Worm (Caenorhabditis elegans) whole organism, mixed stage, embryonic: ENCODE measurements around the gene prmt-5.

Experiments
- M03D4.4 ChIP-seq: sonication (generic microtip); optimal IDR thresholded peaks from 2 replicates; lab custom pipeline; 2017; ENCODE audit warnings: mild to moderate bottlenecking, missing genetic modification characterization, missing compliant biosample characterization
- bed-3 ChIP-seq: fragments of 200-800 bp; sonication (Bioruptor generic); optimal IDR thresholded peaks from 3 replicates; lab custom pipeline; 2018; ENCODE audit warnings: mild to moderate bottlenecking, missing genetic modification characterization, moderate library complexity, missing compliant biosample characterization
- blmp-1 ChIP-seq: fragments of 150-350 bp; optimal IDR thresholded peaks from 2 replicates; lab custom pipeline; 2014; ENCODE audit warnings: missing biosample characterization, missing genetic modification characterization
- ceh-39 ChIP-seq: fragments of 150-350 bp; optimal IDR thresholded peaks from 2 replicates; lab custom pipeline; 2014; ENCODE audit warnings: missing biosample characterization, missing genetic modification characterization
- ceh-43 ChIP-seq: fragments of 200-800 bp; sonication (Bioruptor generic); optimal IDR thresholded peaks from 2 replicates; lab custom pipeline; 2018; ENCODE audit warnings: mild to moderate bottlenecking, missing genetic modification characterization, moderate library complexity, missing compliant biosample characterization
- ceh-83 ChIP-seq: fragments of 200-800 bp; sonication (Bioruptor generic); optimal IDR thresholded peaks from 2 replicates; lab custom pipeline; 2018; ENCODE audit warnings: mild to moderate bottlenecking, missing genetic modification characterization, missing compliant biosample characterization
- ces-1 ChIP-seq: fragments of 150-350 bp; optimal IDR thresholded peaks from 2 replicates; lab custom pipeline; 2014; ENCODE audit warnings: missing biosample characterization, missing genetic modification reagents, missing genetic modification characterization
- cnd-1 ChIP-seq: fragments of 200-800 bp; sonication (Bioruptor generic); optimal IDR thresholded peaks from 2 replicates; lab custom pipeline; 2018; ENCODE audit warnings: mild to moderate bottlenecking, missing genetic modification characterization, missing compliant biosample characterization
- drap-1 ChIP-seq: fragments of 200-800 bp; sonication (Bioruptor generic); optimal IDR thresholded peaks from 3 replicates; lab custom pipeline; 2018; ENCODE audit warnings: mild to moderate bottlenecking, missing genetic modification characterization, missing compliant biosample characterization
- elt-1 ChIP-seq: sonication (generic microtip); optimal IDR thresholded peaks from 2 replicates; lab custom pipeline; 2017; ENCODE audit warnings: missing genetic modification characterization, mild to moderate bottlenecking, missing compliant biosample characterization, antibody characterized with exemption, moderate library complexity, borderline replicate concordance; ENCODE audit not compliant: insufficient read depth
- elt-3 ChIP-seq: fragments of 150-350 bp; optimal IDR thresholded peaks from 2 replicates; lab custom pipeline; 2014; ENCODE audit warnings: missing biosample characterization, missing genetic modification characterization
- flh-1 ChIP-seq: fragments of 200-800 bp; sonication (Bioruptor generic); optimal IDR thresholded peaks from 2 replicates; lab custom pipeline; 2018; ENCODE audit warnings: mild to moderate bottlenecking, missing genetic modification characterization, moderate library complexity, missing compliant biosample characterization
- ham-2 ChIP-seq: fragments of 200-800 bp; sonication (Bioruptor generic); optimal IDR thresholded peaks from 2 replicates; lab custom pipeline; 2018; ENCODE audit warnings: mild to moderate bottlenecking, missing genetic modification characterization, missing compliant biosample characterization
- hlh-1 ChIP-seq: fragments of 150-350 bp; optimal IDR thresholded peaks from 2 replicates; lab custom pipeline; 2014; ENCODE audit warnings: missing biosample characterization, missing genetic modification reagents, missing genetic modification characterization
- lin-13 ChIP-seq: fragments of 150-350 bp; optimal IDR thresholded peaks from 2 replicates; lab custom pipeline; 2014; ENCODE audit warnings: missing biosample characterization, missing genetic modification characterization
- lin-32 ChIP-seq: fragments of 200-800 bp; sonication (Bioruptor generic); optimal IDR thresholded peaks from 2 replicates; lab custom pipeline; 2018; ENCODE audit warnings: mild to moderate bottlenecking, missing genetic modification characterization, missing compliant biosample characterization
- lsy-2 ChIP-seq: fragments of 150-350 bp; optimal IDR thresholded peaks from 2 replicates; lab custom pipeline; 2014; ENCODE audit warnings: missing biosample characterization, missing genetic modification characterization
- mab-5 ChIP-seq: fragments of 150-350 bp; optimal IDR thresholded peaks from 2 replicates; lab custom pipeline; 2014; ENCODE audit warnings: missing biosample characterization, missing genetic modification characterization
- mep-1 ChIP-seq: fragments of 150-350 bp; optimal IDR thresholded peaks from 2 replicates; lab custom pipeline; 2017; ENCODE audit warnings: missing biosample characterization, missing genetic modification reagents, missing genetic modification characterization, inconsistent platforms
- mls-2 ChIP-seq: sonication (generic microtip); optimal IDR thresholded peaks from 2 replicates; lab custom pipeline; 2016; ENCODE audit warnings: mild to moderate bottlenecking, missing genetic modification characterization, moderate library complexity, missing compliant biosample characterization
- nhr-12 ChIP-seq: fragments of 150-350 bp; optimal IDR thresholded peaks from 2 replicates; lab custom pipeline; 2014; ENCODE audit warnings: missing biosample characterization, missing genetic modification characterization
- nhr-2 ChIP-seq: fragments of 150-350 bp; optimal IDR thresholded peaks from 2 replicates; lab custom pipeline; 2014; ENCODE audit warnings: missing biosample characterization, missing genetic modification characterization
- nhr-28 ChIP-seq: fragments of 150-350 bp; optimal IDR thresholded peaks from 2 replicates; lab custom pipeline; 2014; ENCODE audit warnings: missing biosample characterization, missing genetic modification characterization
- nhr-76 ChIP-seq: sonication (generic microtip); optimal IDR thresholded peaks from 2 replicates; lab custom pipeline; 2017; ENCODE audit warnings: missing biosample characterization, missing genetic modification characterization
- sem-2 ChIP-seq: fragments of 200-800 bp; sonication (Bioruptor generic); optimal IDR thresholded peaks from 2 replicates; lab custom pipeline; 2018; ENCODE audit warnings: mild to moderate bottlenecking, missing genetic modification characterization, missing compliant biosample characterization
- sptf-1 ChIP-seq: sonication (generic microtip); optimal IDR thresholded peaks from 2 replicates; lab custom pipeline; 2017; ENCODE audit warnings: mild to moderate bottlenecking, missing genetic modification characterization, moderate library complexity, missing compliant biosample characterization
- unc-120 ChIP-seq: sonication (generic microtip); optimal IDR thresholded peaks from 2 replicates; lab custom pipeline; 2017; ENCODE audit warnings: missing genetic modification characterization, missing compliant biosample characterization; ENCODE audit not compliant: poor library complexity, severe bottlenecking
- unc-39 ChIP-seq: fragments of 150-350 bp; optimal IDR thresholded peaks from 2 replicates; lab custom pipeline; 2014; ENCODE audit warnings: missing biosample characterization, missing genetic modification characterization
- unc-62 ChIP-seq: fragments of 150-350 bp; optimal IDR thresholded peaks from 2 replicates; lab custom pipeline; 2014; ENCODE audit warnings: missing biosample characterization, missing genetic modification reagents, missing genetic modification characterization
- zip-8 ChIP-seq: fragments of 150-350 bp; optimal IDR thresholded peaks from 2 replicates; lab custom pipeline; 2014; ENCODE audit warnings: missing biosample characterization, missing genetic modification characterization
- ztf-11 ChIP-seq: fragments of 150-350 bp; optimal IDR thresholded peaks from 2 replicates; lab custom pipeline; 2014; ENCODE audit warnings: missing biosample characterization, missing genetic modification characterization

Gene prmt-5

ce11 chrIII:5244539-5244938 is 14.2 kb downstream of the prmt-5 start, which contains the start of gene cnd-1:
TSS of gene cnd-1 (minus strand) at chrIII:5244639.
- TF ChIP-seq nhr-2 (peak; percentile 72), M03D4.4 (no peak)
- TF ChIP-seq, all 35 proteins: peak for 1

DNA sequence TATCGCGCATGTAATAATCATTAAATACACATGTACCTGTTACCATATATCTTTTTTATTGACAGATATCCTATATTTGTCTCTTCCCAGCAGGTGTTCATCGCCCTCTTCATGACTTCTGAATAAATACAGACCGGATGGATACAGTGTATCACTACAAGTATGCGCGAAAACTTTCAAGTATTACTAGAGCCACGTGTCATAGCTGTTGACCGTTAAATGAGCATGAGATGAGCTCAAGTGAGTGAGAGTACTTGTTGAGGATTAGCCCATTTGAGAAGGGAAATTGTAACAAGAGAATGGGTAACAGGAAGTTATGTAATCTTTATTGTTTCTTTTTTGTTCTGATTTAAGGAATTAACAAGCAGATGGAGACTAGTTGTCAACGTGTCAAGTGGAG is 14.7 kb downstream of the prmt-5 start:
- TF ChIP-seq elt-3 (no peak), ztf-11 (tag; lab: Kevin White, UChicago) (no peak), bed-3 (GFP tag; lab: Kevin White, UChicago) (no peak), unc-120 (tag; lab: Kevin White, UChicago) (no peak), nhr-76 (no peak), elt-1 (tag; lab: Kevin White, UChicago) (no peak), flh-1 (GFP tag; lab: Kevin White, UChicago) (no peak), ceh-39 (tag; lab: Kevin White, UChicago) (no peak), nhr-2 (peak; percentile 92)

ce11 chrIII:5248706-5249105 is 18.4 kb downstream of the prmt-5 start:
- TF ChIP-seq nhr-2 (peak; percentile 81), unc-39 (tag; lab: Kevin White, UChicago) (no peak), lin-32 (GFP tag; lab: Kevin White, UChicago) (no peak), sptf-1 (no peak), drap-1 (GFP tag; lab: Kevin White, UChicago) (no peak), unc-120 (tag; lab: Kevin White, UChicago) (no peak), M03D4.4 (no peak), ceh-43 (no peak), cnd-1 (tag; lab: Kevin White, UChicago) (no peak), ceh-83 (GFP tag; lab: Kevin White, UChicago) (no peak), zip-8 (tag; lab: Kevin White, UChicago) (peak; percentile 14), mab-5 (no peak), mls-2 (tag; lab: Kevin White, UChicago) (no peak), mep-1 (tag; lab: Kevin White, UChicago) (no peak), elt-3 (no peak)

- peak; percentile 36 for TF ChIP-seq ces-1 (GFP tag; lab: Kevin White, UChicago)
- TF ChIP-seq mab-5 = no peak
- no peak for TF ChIP-seq lin-32 (GFP tag; lab: Kevin White, UChicago)
These were observed 23.8 kb downstream of the prmt-5 start, which contains the start of the genes sumv-1 and gop-1 for ce11 chrIII:5254108-5254507. TSS of gene sumv-1 (minus strand) at chrIII:5254187. TSS of gene gop-1 (plus strand) at chrIII:5254438.

- TF ChIP-seq unc-62 (GFP tag; lab: Kevin White, UChicago) (no peak), lin-13 (tag; lab: Kevin White, UChicago) (no peak), ham-2 (GFP tag; lab: Kevin White, UChicago) (no peak), zip-8 (tag; lab: Kevin White, UChicago) (no peak), M03D4.4 (no peak), sptf-1 (no peak), lsy-2 (no peak), ces-1 (GFP tag; lab: Kevin White, UChicago) (no peak), unc-39 (tag; lab: Kevin White, UChicago) (no peak), hlh-1 (tag; lab: Kevin White, UChicago) (no peak), ztf-11 (tag; lab: Kevin White, UChicago) (no peak), blmp-1 (tag; lab: Kevin White, UChicago) (no peak), sem-2 (GFP tag; lab: Kevin White, UChicago) (no peak), mab-5 (no peak), nhr-28 (no peak), drap-1 (GFP tag; lab: Kevin White, UChicago) (no peak), nhr-12 (tag; lab: Kevin White, UChicago) (no peak)
These were observed 28.6 kb downstream of the prmt-5 start, which contains the start of gene gop-2 for ce11 chrIII:5258918-5259317. TSS of gene gop-2 (plus strand) at chrIII:5259023.

ce11 chrIII:5260394-5260793 is 30.0 kb downstream of the prmt-5 start, which contains the start of gene gop-3:
TSS of gene gop-3 (plus strand) at chrIII:5260694.
- TF ChIP-seq lin-32 (GFP tag; lab: Kevin White, UChicago) = no peak
- TF ChIP-seq ceh-39 (tag; lab: Kevin White, UChicago) = no peak
- no peak for TF ChIP-seq ztf-11 (tag; lab: Kevin White, UChicago)
- TF ChIP-seq ceh-43 = no peak
- no peak for TF ChIP-seq elt-3
- no peak for TF ChIP-seq sptf-1
- TF ChIP-seq bed-3 (GFP tag; lab: Kevin White, UChicago) = no peak
- no peak for TF ChIP-seq nhr-76
- no peak for TF ChIP-seq ham-2 (GFP tag; lab: Kevin White, UChicago)
- TF ChIP-seq nhr-2 = no peak
- TF ChIP-seq lin-13 (tag; lab: Kevin White, UChicago) = no peak
